Worm (Caenorhabditis elegans): ENCODE measurements around the gene efl-2.

- TF ChIP-seq zfh-2 (GFP tag; conservative IDR thresholded peaks at IDR 0.05): no peak
- peak; percentile 86 for TF ChIP-seq pha-4 (tag; optimal IDR thresholded peaks at IDR 0.05)
- TF ChIP-seq lsy-27 (tag; optimal IDR thresholded peaks at IDR 0.05; ENCODE audit: borderline replicate concordance, insufficient read depth): no peak
- no peak for TF ChIP-seq madf-8 (GFP tag; conservative IDR thresholded peaks at IDR 0.05)
- peak; percentile 16 for TF ChIP-seq somi-1 (GFP tag; optimal IDR thresholded peaks at IDR 0.05)
- TF ChIP-seq D2030.7 (GFP tag; IDR thresholded peaks at IDR 0.05): no peak
- no peak for TF ChIP-seq ama-1 (optimal IDR thresholded peaks at IDR 0.05)
- TF ChIP-seq ama-1 (GFP tag; optimal IDR thresholded peaks at IDR 0.05): no peak
Measured at ce11 chrII:13447668-13448067, 41.7 kb downstream of the efl-2 start.

All from whole organism, young adult.